Worm (Caenorhabditis elegans): ENCODE measurements around the gene F07C6.4.

DNA sequence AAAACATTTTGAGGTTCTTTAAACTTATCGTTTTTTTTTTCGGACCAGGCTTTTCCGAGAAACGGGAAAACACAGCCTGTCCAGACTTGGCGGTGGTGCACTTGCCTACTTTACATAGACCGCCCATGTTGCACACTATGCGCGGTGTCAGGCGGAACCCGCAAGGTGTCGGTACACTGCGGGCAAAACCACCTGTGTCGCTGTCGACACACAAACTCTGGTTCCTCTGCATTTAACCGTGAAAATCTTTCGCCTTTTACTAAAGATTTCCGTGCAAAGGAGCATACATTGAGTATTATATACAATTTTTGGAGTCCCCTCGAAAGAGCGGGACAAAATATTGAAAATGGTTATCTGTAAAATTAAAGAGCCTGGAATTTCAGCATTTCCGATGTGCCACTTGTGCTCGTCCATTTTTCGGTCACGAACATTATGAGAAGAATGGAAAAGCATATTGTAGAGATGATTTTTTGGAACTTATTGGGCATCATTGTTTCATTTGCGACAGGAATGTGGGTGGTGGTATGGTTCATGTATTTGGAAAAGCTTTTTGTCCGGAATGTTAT is 10.3 kb upstream of the F07C6.4 start:
- no peak for TF ChIP-seq tra-4 (tag; optimal IDR thresholded peaks at IDR 0.05)
- no peak for TF ChIP-seq ama-1 (optimal IDR thresholded peaks at IDR 0.05)
- no peak for TF ChIP-seq sea-1 (GFP tag; conservative IDR thresholded peaks at IDR 0.05)
- TF ChIP-seq hnd-1 (tag; optimal IDR thresholded peaks at IDR 0.05): no peak
- TF ChIP-seq tbx-11 (GFP tag; IDR thresholded peaks at IDR 0.05): no peak
- TF ChIP-seq hmbx-1 (tag; optimal IDR thresholded peaks at IDR 0.05): no peak
- TF ChIP-seq scrt-1 (GFP tag; IDR thresholded peaks at IDR 0.05): peak; percentile 20; the same call in 1 of the 2 replicates

Data from whole organism, early embryonic.